Worm (Caenorhabditis elegans) whole organism, L4 larva: Measurements from ENCODE around the gene Y41C4A.21.

ENCODE experiments used
- ZK546.5 ChIP-seq, 2 experiments: sonication (generic microtip); optimal IDR thresholded peaks; 2 replicates each; lab custom pipeline; 2017; ENCODE audit warnings: missing biosample characterization in 2 of 2, missing genetic modification characterization in 2 of 2
- aha-1 ChIP-seq: fragments of 150-350 bp; peaks from one replicate; lab custom pipeline; 2014; ENCODE audit warnings: missing biosample characterization, missing genetic modification characterization
- daf-12 ChIP-seq: fragments of 150-350 bp; optimal IDR thresholded peaks from 2 replicates; lab custom pipeline; 2014; ENCODE audit warnings: missing biosample characterization, missing genetic modification reagents, missing genetic modification characterization
- dmd-8 ChIP-seq: fragments of 200-800 bp; sonication (Bioruptor generic); IDR thresholded peaks from 2 replicates; pipeline ENCODE4 v1.3.6; 2022; ENCODE audit warnings: missing genetic modification characterization, missing compliant biosample characterization
- duxl-1 ChIP-seq: sonication (generic microtip); optimal IDR thresholded peaks from 2 replicates; lab custom pipeline; 2016; ENCODE audit warnings: mild to moderate bottlenecking, missing genetic modification characterization, moderate library complexity, missing compliant biosample characterization; ENCODE audit not compliant: poor library complexity
- dve-1 ChIP-seq: sonication (generic microtip); optimal IDR thresholded peaks from 2 replicates; lab custom pipeline; 2017; ENCODE audit warnings: antibody characterized with exemption, mild to moderate bottlenecking, missing genetic modification characterization, missing compliant biosample characterization; ENCODE audit not compliant: insufficient read depth
- fos-1 ChIP-seq: fragments of 150-350 bp; optimal IDR thresholded peaks from 2 replicates; lab custom pipeline; 2014; ENCODE audit warnings: missing biosample characterization, missing genetic modification characterization
- jun-1 ChIP-seq: fragments of 150-350 bp; optimal IDR thresholded peaks from 2 replicates; lab custom pipeline; 2014; ENCODE audit warnings: missing biosample characterization, missing genetic modification reagents, missing genetic modification characterization
- lin-15B ChIP-seq: fragments of 150-350 bp; sonication (generic microtip); optimal IDR thresholded peaks from 3 replicates; lab custom pipeline; 2014; ENCODE audit warnings: missing biosample characterization, missing genetic modification characterization
- nhr-111 ChIP-seq: fragments of 200-800 bp; sonication (Bioruptor generic); optimal IDR thresholded peaks from 2 replicates; lab custom pipeline; 2018; ENCODE audit warnings: mild to moderate bottlenecking, missing genetic modification characterization, missing compliant biosample characterization
- nhr-237 ChIP-seq: sonication (generic microtip); optimal IDR thresholded peaks from 2 replicates; lab custom pipeline; 2017; ENCODE audit warnings: missing biosample characterization, missing genetic modification characterization
- nhr-25 ChIP-seq: sonication (generic microtip); optimal IDR thresholded peaks from 2 replicates; lab custom pipeline; 2017; ENCODE audit warnings: missing genetic modification characterization, mild to moderate bottlenecking, missing compliant biosample characterization, antibody characterized with exemption, moderate library complexity, borderline replicate concordance; ENCODE audit not compliant: insufficient read depth
- nhr-28 ChIP-seq: fragments of 150-350 bp; optimal IDR thresholded peaks from 2 replicates; lab custom pipeline; 2014; ENCODE audit warnings: missing biosample characterization, missing genetic modification characterization
- nhr-76 ChIP-seq: fragments of 150-350 bp; optimal IDR thresholded peaks from 2 replicates; lab custom pipeline; 2014; ENCODE audit warnings: missing biosample characterization, missing genetic modification characterization

- peak; percentile 59 for TF ChIP-seq aha-1 (tag; lab: Kevin White, UChicago)
- TF ChIP-seq duxl-1 (tag; lab: Kevin White, UChicago) = no peak
- no peak for TF ChIP-seq daf-12 (tag; lab: Kevin White, UChicago)
- TF ChIP-seq jun-1 (tag; lab: Kevin White, UChicago) = no peak
- no peak for TF ChIP-seq fos-1 (tag; lab: Kevin White, UChicago)
- no peak for TF ChIP-seq nhr-237 (tag; lab: Kevin White, UChicago)
- no peak for TF ChIP-seq nhr-25 (tag; lab: Kevin White, UChicago)
- peak; percentile 25 for TF ChIP-seq nhr-28
- TF ChIP-seq ZK546.5 (tag; optimal IDR thresholded peaks at IDR 0.05; lab: Kevin White, UChicago) = no peak
- peak; percentile 6 for TF ChIP-seq dve-1 (tag; lab: Kevin White, UChicago)
- TF ChIP-seq dmd-8 (GFP tag; lab: Robert Waterston, UW) = no peak
- TF ChIP-seq lin-15B (tag; lab: Kevin White, UChicago) = no peak
- TF ChIP-seq nhr-111 (GFP tag; lab: Kevin White, UChicago) = no peak
- no peak for TF ChIP-seq nhr-76 (tag; lab: Kevin White, UChicago)
These were observed 6.3 kb downstream of the Y41C4A.21 start for ce11 chrIII:11738482-11738881.
